Worm (Caenorhabditis elegans) whole organism, young adult: ENCODE data around the gene str-23.
"Not testable (repeated sequence)": the region's sequence is repeated elsewhere in the genome, so short reads cannot be mapped to it uniquely, and the experiment has no call there.

Source experiments
- B0261.1 ChIP-seq: sonication (generic microtip); optimal IDR thresholded peaks from 2 replicates; lab custom pipeline; 2016; ENCODE audit warnings: mild to moderate bottlenecking, missing genetic modification characterization, moderate library complexity, missing compliant biosample characterization
- C17E4.6 ChIP-seq: fragments of 200-800 bp; sonication (Bioruptor generic); IDR thresholded peaks from 2 replicates; pipeline ENCODE4 v1.3.6; 2022; ENCODE audit warnings: missing genetic modification reagents, missing genetic modification characterization, missing compliant biosample characterization
- D2030.7 ChIP-seq: fragments of 200-800 bp; sonication (Bioruptor generic); IDR thresholded peaks from 2 replicates; pipeline ENCODE4 v1.3.6; 2022; ENCODE audit warnings: missing genetic modification reagents, missing genetic modification characterization, missing compliant biosample characterization
- F23B12.7 ChIP-seq: sonication (generic microtip); optimal IDR thresholded peaks from 2 replicates; lab custom pipeline; 2017; ENCODE audit warnings: missing genetic modification characterization, mild to moderate bottlenecking, missing compliant biosample characterization, antibody characterized with exemption, moderate library complexity; ENCODE audit not compliant: insufficient read depth
- F33H1.4 ChIP-seq: fragments of 200-800 bp; sonication (Bioruptor generic); IDR thresholded peaks from 2 replicates; pipeline ENCODE4 v1.3.6; 2022; ENCODE audit warnings: missing genetic modification reagents, missing genetic modification characterization, missing compliant biosample characterization
- F39B2.1 ChIP-seq: fragments of 200-800 bp; sonication (Bioruptor generic); IDR thresholded peaks from 2 replicates; pipeline ENCODE4 v1.3.6; 2022; ENCODE audit warnings: missing genetic modification reagents, missing genetic modification characterization, missing compliant biosample characterization
- F55B11.4 ChIP-seq: sonication (generic microtip); optimal IDR thresholded peaks from 2 replicates; lab custom pipeline; 2016; ENCODE audit warnings: missing compliant biosample characterization, missing genetic modification characterization, borderline replicate concordance; ENCODE audit not compliant: insufficient read depth
- F57A8.1 ChIP-seq: fragments of 200-800 bp; sonication (Bioruptor generic); optimal IDR thresholded peaks from 2 replicates; lab custom pipeline; 2018; ENCODE audit warnings: mild to moderate bottlenecking, missing genetic modification characterization, moderate library complexity, missing compliant biosample characterization
- T07F8.4 ChIP-seq: sonication (generic microtip); optimal IDR thresholded peaks from 2 replicates; lab custom pipeline; 2016; ENCODE audit warnings: mild to moderate bottlenecking, missing genetic modification characterization, moderate library complexity, missing compliant biosample characterization
- T26A5.8 ChIP-seq: sonication (generic microtip); optimal IDR thresholded peaks from 2 replicates; lab custom pipeline; 2016; ENCODE audit warnings: missing genetic modification characterization, missing compliant biosample characterization
- Y53G8AR.9 ChIP-seq: fragments of 200-800 bp; sonication (Bioruptor generic); conservative IDR thresholded peaks from 2 replicates; pipeline ENCODE4 v1.3.6; 2022; ENCODE audit warnings: missing genetic modification reagents, missing genetic modification characterization, missing compliant biosample characterization
- Y67H2A.10 ChIP-seq: fragments of 200-800 bp; sonication (Bioruptor generic); conservative IDR thresholded peaks from 2 replicates; pipeline ENCODE4 v1.3.6; 2022; ENCODE audit warnings: missing genetic modification reagents, missing genetic modification characterization, missing compliant biosample characterization
- Y79H2A.3 ChIP-seq: fragments of 200-800 bp; sonication (Bioruptor generic); conservative IDR thresholded peaks from 2 replicates; pipeline ENCODE4 v1.3.6; 2022; ENCODE audit warnings: missing genetic modification reagents, missing genetic modification characterization, missing compliant biosample characterization
- ccch-3 ChIP-seq: fragments of 200-800 bp; sonication (Bioruptor generic); optimal IDR thresholded peaks from 2 replicates; lab custom pipeline; 2018; ENCODE audit warnings: mild to moderate bottlenecking, missing genetic modification characterization, missing compliant biosample characterization
- ceh-100 ChIP-seq: fragments of 200-800 bp; sonication (Bioruptor generic); IDR thresholded peaks from 2 replicates; pipeline ENCODE4 v1.3.6; 2022; ENCODE audit warnings: missing genetic modification reagents, missing genetic modification characterization, missing compliant biosample characterization
- dpff-1 ChIP-seq: sonication (generic microtip); optimal IDR thresholded peaks from 2 replicates; lab custom pipeline; 2017; ENCODE audit warnings: mild to moderate bottlenecking, missing genetic modification characterization, missing compliant biosample characterization
- egl-18 ChIP-seq: fragments of 200-800 bp; sonication (Bioruptor generic); IDR thresholded peaks from 2 replicates; pipeline ENCODE4 v1.3.6; 2022; ENCODE audit warnings: missing genetic modification reagents, missing genetic modification characterization, missing compliant biosample characterization
- fkh-3 ChIP-seq: sonication (generic microtip); optimal IDR thresholded peaks from 2 replicates; lab custom pipeline; 2016; ENCODE audit warnings: mild to moderate bottlenecking, missing genetic modification characterization, missing compliant biosample characterization
- gei-17 ChIP-seq: fragments of 200-800 bp; sonication (Bioruptor generic); optimal IDR thresholded peaks from 2 replicates; lab custom pipeline; 2018; ENCODE audit warnings: mild to moderate bottlenecking, missing genetic modification characterization, missing compliant biosample characterization
- him-1 ChIP-seq: sonication (generic microtip); optimal IDR thresholded peaks from 2 replicates; lab custom pipeline; 2016; ENCODE audit warnings: missing genotype, missing genetic modification reagents, missing genetic modification characterization, missing compliant biosample characterization
- hmg-1.2 ChIP-seq: fragments of 200-800 bp; sonication (Bioruptor generic); IDR thresholded peaks from 2 replicates; pipeline ENCODE4 v1.3.6; 2022; ENCODE audit warnings: missing genetic modification reagents, missing genetic modification characterization, missing compliant biosample characterization
- hmg-20 ChIP-seq: fragments of 200-800 bp; sonication (Bioruptor generic); IDR thresholded peaks from 2 replicates; pipeline ENCODE4 v1.3.6; 2022; ENCODE audit warnings: missing genetic modification reagents, missing genetic modification characterization, missing compliant biosample characterization
- hsf-1 ChIP-seq: fragments of 200-800 bp; sonication (Bioruptor generic); IDR thresholded peaks from 2 replicates; pipeline ENCODE4 v1.3.6; 2022; ENCODE audit warnings: missing genetic modification reagents, missing genetic modification characterization, missing compliant biosample characterization
- lag-1 ChIP-seq: fragments of 200-800 bp; sonication (Bioruptor generic); IDR thresholded peaks from 2 replicates; pipeline ENCODE4 v1.3.6; 2022; ENCODE audit warnings: missing genetic modification reagents, missing genetic modification characterization, missing compliant biosample characterization
- let-607 ChIP-seq, 2 experiments: fragments of 200-800 bp in 1 of 2; sonication (Bioruptor generic) in 1 of 2; sonication (generic microtip) in 1 of 2; optimal IDR thresholded peaks; 2 replicates each; lab custom pipeline; 2016 to 2018; ENCODE audit warnings: mild to moderate bottlenecking in 2 of 2, missing compliant biosample characterization in 2 of 2, missing genetic modification characterization in 2 of 2, moderate library complexity in 2 of 2, missing genotype in 1 of 2
- lin-35 ChIP-seq, 3 experiments: fragments of 150-350 bp in 2 of 3; sonication (generic microtip) in 1 of 3; optimal IDR thresholded peaks; 2 replicates each; lab custom pipeline; 2014 to 2018; ENCODE audit warnings: missing biosample characterization in 3 of 3, missing genetic modification characterization in 3 of 3, missing genetic modification reagents in 3 of 3
- lsy-27 ChIP-seq: sonication (generic microtip); optimal IDR thresholded peaks from 2 replicates; lab custom pipeline; 2017; ENCODE audit warnings: missing genetic modification characterization, mild to moderate bottlenecking, missing compliant biosample characterization, antibody characterized with exemption, missing genotype, borderline replicate concordance; ENCODE audit not compliant: insufficient read depth
- madf-3 ChIP-seq: fragments of 200-800 bp; sonication (Bioruptor generic); IDR thresholded peaks from 2 replicates; pipeline ENCODE4 v1.3.6; 2022; ENCODE audit warnings: missing genetic modification reagents, missing genetic modification characterization, missing compliant biosample characterization
- madf-8 ChIP-seq: fragments of 200-800 bp; sonication (Bioruptor generic); conservative IDR thresholded peaks from 2 replicates; pipeline ENCODE4 v1.3.6; 2022; ENCODE audit warnings: missing genetic modification reagents, missing genetic modification characterization, missing compliant biosample characterization
- mcd-1 ChIP-seq: fragments of 200-800 bp; sonication (Bioruptor generic); IDR thresholded peaks from 2 replicates; pipeline ENCODE4 v1.3.6; 2022; ENCODE audit warnings: missing genetic modification reagents, missing genetic modification characterization, missing compliant biosample characterization
- mel-28 ChIP-seq: sonication (generic microtip); optimal IDR thresholded peaks from 2 replicates; lab custom pipeline; 2016; ENCODE audit warnings: borderline replicate concordance, mild to moderate bottlenecking, missing genetic modification characterization, missing compliant biosample characterization
- mxl-1 ChIP-seq: sonication (generic microtip); optimal IDR thresholded peaks from 2 replicates; lab custom pipeline; 2016; ENCODE audit warnings: missing genetic modification characterization, missing compliant biosample characterization
- sdz-38 ChIP-seq: sonication (generic microtip); optimal IDR thresholded peaks from 2 replicates; lab custom pipeline; 2016; ENCODE audit warnings: missing genotype, missing genetic modification characterization, missing compliant biosample characterization
- somi-1 ChIP-seq: fragments of 200-800 bp; sonication (Bioruptor generic); optimal IDR thresholded peaks from 2 replicates; lab custom pipeline; 2018; ENCODE audit warnings: mild to moderate bottlenecking, missing genetic modification characterization, missing compliant biosample characterization
- sptf-2 ChIP-seq: fragments of 200-800 bp; sonication (Bioruptor generic); optimal IDR thresholded peaks from 2 replicates; lab custom pipeline; 2018; ENCODE audit warnings: mild to moderate bottlenecking, missing genetic modification characterization, missing compliant biosample characterization
- unc-130 ChIP-seq: sonication (generic microtip); optimal IDR thresholded peaks from 2 replicates; lab custom pipeline; 2016; ENCODE audit warnings: missing genetic modification reagents, missing genetic modification characterization, missing compliant biosample characterization
- ztf-18 ChIP-seq: sonication (generic microtip); optimal IDR thresholded peaks from 2 replicates; lab custom pipeline; 2016; ENCODE audit warnings: missing genotype, mild to moderate bottlenecking, missing genetic modification characterization, missing compliant biosample characterization
- ztf-25 ChIP-seq: fragments of 200-800 bp; sonication (Bioruptor generic); IDR thresholded peaks from 2 replicates; pipeline ENCODE4 v1.3.6; 2022; ENCODE audit warnings: missing genetic modification reagents, missing genetic modification characterization, missing compliant biosample characterization

The str-23 gene

ce11 chrV:15644575-15644974 is at the start of gene str-23:
TSS of gene str-23 (plus strand) at chrV:15644875.
- TF ChIP-seq lag-1 (GFP tag; lab: Robert Waterston, UW), result no peak
- TF ChIP-seq ztf-25 (GFP tag; lab: Robert Waterston, UW), result no peak
- TF ChIP-seq T07F8.4 (tag; lab: Kevin White, UChicago), result no peak
- no peak for TF ChIP-seq ccch-3
- no peak for TF ChIP-seq F55B11.4 (tag; lab: Kevin White, UChicago)
- no peak for TF ChIP-seq mel-28 (tag; lab: Kevin White, UChicago)
- TF ChIP-seq unc-130 (GFP tag; lab: Kevin White, UChicago), result no peak
- no peak for TF ChIP-seq ztf-18 (tag; lab: Kevin White, UChicago)
- TF ChIP-seq dpff-1 (tag; lab: Kevin White, UChicago), result no peak
- TF ChIP-seq hsf-1 (GFP tag; lab: Robert Waterston, UW), result no peak
- TF ChIP-seq C17E4.6 (GFP tag; lab: Robert Waterston, UW), result no peak
- no peak for TF ChIP-seq Y67H2A.10 (GFP tag; lab: Robert Waterston, UW)
- TF ChIP-seq F23B12.7, result no peak
- TF ChIP-seq egl-18 (GFP tag; lab: Robert Waterston, UW), result no peak
- no peak for TF ChIP-seq sptf-2 (GFP tag; lab: Kevin White, UChicago)
- no peak for TF ChIP-seq ceh-100
- no peak for TF ChIP-seq him-1
- TF ChIP-seq let-607 (tag; optimal IDR thresholded peaks at IDR 0.05; lab: Kevin White, UChicago), result no peak
- no peak for TF ChIP-seq T26A5.8 (tag; lab: Kevin White, UChicago)
- no peak for TF ChIP-seq fkh-3
- TF ChIP-seq, all 124 proteins: peak for 0

ce11 chrV:15599762-15600161 is 44.9 kb upstream of the str-23 start, which contains the start of gene B0391.14:
TSS of gene B0391.14 (minus strand) at chrV:15599862.
- not testable (repeated sequence) for TF ChIP-seq mxl-1 (tag; lab: Kevin White, UChicago); mcd-1 (GFP tag; lab: Robert Waterston, UW); D2030.7 (GFP tag; lab: Robert Waterston, UW)

ce11 chrV:15602253-15602652 is 42.4 kb upstream of the str-23 start, which contains the start of gene fbxa-152:
TSS of gene fbxa-152 (minus strand) at chrV:15602353.
- TF ChIP-seq lin-35 (GFP tag; optimal IDR thresholded peaks at IDR 0.05; lab: Kevin White, UChicago) (no peak), F57A8.1 (GFP tag; lab: Kevin White, UChicago) (no peak), madf-3 (no peak), Y53G8AR.9 (GFP tag; lab: Robert Waterston, UW) (no peak), F23B12.7 (no peak), F55B11.4 (tag; lab: Kevin White, UChicago) (no peak), B0261.1 (no peak), somi-1 (GFP tag; lab: Kevin White, UChicago) (no peak), lsy-27 (tag; lab: Kevin White, UChicago) (no peak), hmg-1.2 (GFP tag; lab: Robert Waterston, UW) (no peak), F33H1.4 (GFP tag; lab: Robert Waterston, UW) (no peak), mcd-1 (GFP tag; lab: Robert Waterston, UW) (no peak), gei-17 (GFP tag; lab: Kevin White, UChicago) (no peak), hmg-20 (no peak), D2030.7 (GFP tag; lab: Robert Waterston, UW) (no peak), Y79H2A.3 (GFP tag; lab: Robert Waterston, UW) (no peak), madf-8 (GFP tag; lab: Robert Waterston, UW) (no peak), ccch-3 (no peak), sdz-38 (no peak), F39B2.1 (GFP tag; lab: Robert Waterston, UW) (no peak)
